Fruit fly (Drosophila melanogaster) whole organism, pupa: ENCODE data around the gene CG17186.

Source experiments
- CG10348 ChIP-seq: fragments of 200-800 bp; sonication (Bioruptor generic); IDR thresholded peaks from 2 replicates; pipeline ENCODE4 v1.3.6; 2022; ENCODE audit warnings: missing biosample characterization, missing genetic modification characterization
- CG12605 ChIP-seq: fragments of 200-800 bp; sonication (Bioruptor generic); IDR thresholded peaks from 2 replicates; pipeline ENCODE4 v1.3.6; 2022; ENCODE audit warnings: missing biosample characterization, missing genetic modification characterization
- CG13204 ChIP-seq: fragments of 200-800 bp; sonication (Bioruptor generic); optimal IDR thresholded peaks from 2 replicates; lab custom pipeline; 2018; ENCODE audit warnings: missing biosample characterization, mild to moderate bottlenecking, missing genetic modification characterization, moderate library complexity
- CG14655 ChIP-seq: fragments of 200-800 bp; sonication (Bioruptor generic); optimal IDR thresholded peaks from 3 replicates; lab custom pipeline; 2017; ENCODE audit warnings: mild to moderate bottlenecking, missing biosample characterization, missing genetic modification reagents, missing genetic modification characterization
- CG15710 ChIP-seq: fragments of 200-800 bp; sonication (Bioruptor generic); optimal IDR thresholded peaks from 2 replicates; lab custom pipeline; 2018; ENCODE audit warnings: missing biosample characterization, mild to moderate bottlenecking, missing genetic modification characterization, moderate library complexity
- CG17806 ChIP-seq: fragments of 200-800 bp; sonication (Bioruptor generic); optimal IDR thresholded peaks from 2 replicates; lab custom pipeline; 2018; ENCODE audit warnings: missing biosample characterization, mild to moderate bottlenecking, missing genetic modification characterization, moderate library complexity
- CG32121 ChIP-seq: fragments of 200-800 bp; sonication (Bioruptor generic); IDR thresholded peaks from 2 replicates; pipeline ENCODE4 v1.3.6; 2022; ENCODE audit warnings: missing biosample characterization, missing genetic modification characterization
- CG34367 ChIP-seq: fragments of 200-800 bp; sonication (Bioruptor generic); optimal IDR thresholded peaks from 2 replicates; lab custom pipeline; 2018; ENCODE audit warnings: missing biosample characterization, mild to moderate bottlenecking, missing genetic modification characterization
- CG4496 ChIP-seq: fragments of 200-800 bp; sonication (Bioruptor generic); IDR thresholded peaks from 3 replicates; pipeline ENCODE4 v1.3.6; 2022; ENCODE audit warnings: missing biosample characterization, missing genetic modification characterization
- CG8159 ChIP-seq: fragments of 200-800 bp; sonication (Bioruptor generic); optimal IDR thresholded peaks from 3 replicates; lab custom pipeline; 2018; ENCODE audit warnings: missing biosample characterization, mild to moderate bottlenecking, missing genetic modification characterization, moderate library complexity
- CG8301 ChIP-seq: fragments of 200-800 bp; sonication (Bioruptor generic); optimal IDR thresholded peaks from 2 replicates; lab custom pipeline; 2018; ENCODE audit warnings: missing biosample characterization, mild to moderate bottlenecking, missing genetic modification characterization
- CG9948 ChIP-seq: fragments of 200-800 bp; sonication (Bioruptor generic); optimal IDR thresholded peaks from 2 replicates; lab custom pipeline; 2018; ENCODE audit warnings: missing biosample characterization, mild to moderate bottlenecking, missing genetic modification characterization, moderate library complexity
- D1 ChIP-seq: fragments of 200-800 bp; sonication (Bioruptor generic); optimal IDR thresholded peaks from 2 replicates; lab custom pipeline; 2018; ENCODE audit warnings: missing biosample characterization, mild to moderate bottlenecking, missing genetic modification characterization, moderate library complexity
- EcR ChIP-seq: fragments of 200-800 bp; sonication (Bioruptor generic); optimal IDR thresholded peaks from 3 replicates; lab custom pipeline; 2019; ENCODE audit warnings: missing biosample characterization, missing genetic modification characterization, mild to moderate bottlenecking, moderate library complexity, missing genetic modification reagents
- Ets98B ChIP-seq: fragments of 200-800 bp; sonication (Bioruptor generic); IDR thresholded peaks from 2 replicates; pipeline ENCODE4 v1.3.6; 2022; ENCODE audit warnings: missing biosample characterization, missing genetic modification characterization
- Pif1A ChIP-seq: fragments of 200-800 bp; sonication (Bioruptor generic); optimal IDR thresholded peaks from 3 replicates; lab custom pipeline; 2016; ENCODE audit warnings: missing biosample characterization, missing genetic modification characterization
- Pif1B ChIP-seq: fragments of 200-800 bp; sonication (Bioruptor generic); optimal IDR thresholded peaks from 3 replicates; lab custom pipeline; 2016; ENCODE audit warnings: missing biosample characterization, missing genetic modification characterization
- Snoo ChIP-seq: fragments of 200-800 bp; sonication (Bioruptor generic); optimal IDR thresholded peaks from 3 replicates; lab custom pipeline; 2017; ENCODE audit warnings: missing biosample characterization, mild to moderate bottlenecking, missing genetic modification characterization, inconsistent platforms
- fd96Ca ChIP-seq: fragments of 200-800 bp; sonication (Bioruptor generic); IDR thresholded peaks from 3 replicates; pipeline ENCODE4 v1.3.6; 2022; ENCODE audit warnings: missing biosample characterization, missing genetic modification characterization
- gl ChIP-seq: fragments of 200-800 bp; sonication (Bioruptor generic); optimal IDR thresholded peaks from 2 replicates; lab custom pipeline; 2018; ENCODE audit warnings: missing biosample characterization, mild to moderate bottlenecking, missing genetic modification characterization
- rn ChIP-seq: fragments of 200-800 bp; sonication (Bioruptor generic); IDR thresholded peaks from 2 replicates; pipeline ENCODE4 v1.3.6; 2022; ENCODE audit warnings: missing biosample characterization, missing genetic modification characterization

CG17186 gene

DNA sequence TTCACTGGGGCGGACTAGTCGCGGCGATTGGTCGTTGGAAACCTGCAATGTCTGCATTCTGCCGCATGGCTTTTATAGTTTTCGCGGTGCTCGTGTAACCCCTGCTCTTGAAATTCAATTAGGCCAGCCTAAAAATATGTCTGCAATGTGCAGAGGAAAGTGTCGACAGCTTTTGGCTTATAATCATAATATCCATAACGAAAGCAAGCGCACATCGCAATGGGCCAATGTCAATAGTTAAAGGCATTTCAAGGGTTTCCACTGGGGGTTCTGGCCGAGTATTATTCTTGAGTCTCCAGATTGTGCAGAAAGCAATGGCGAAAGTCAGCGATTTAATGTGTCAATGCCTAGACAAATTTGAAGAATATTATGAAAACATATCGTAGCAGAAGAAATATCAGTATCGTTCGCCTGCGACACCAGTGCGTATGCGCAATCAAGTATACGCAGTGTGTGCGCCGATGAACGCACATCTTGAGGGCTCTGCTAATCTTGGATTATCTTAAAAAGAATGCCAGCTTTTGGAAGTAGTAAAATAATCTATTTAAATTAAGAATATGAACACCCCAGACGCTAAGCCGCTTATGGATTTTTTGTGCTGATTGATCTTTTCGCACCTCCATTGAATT, 11.0 kb upstream of the CG17186 start, which contains the start of gene ninaE:
TSS of gene ninaE (minus strand) at position 51 of the 629 bp plus-strand sequence.
- no peak for TF ChIP-seq CG12605 (GFP tag; lab: Robert Waterston, UW)
- no peak for TF ChIP-seq D1 (tag; lab: Kevin White, UChicago)
- TF ChIP-seq EcR (GFP tag; lab: Kevin White, UChicago), result no peak
- TF ChIP-seq Ets98B, result no peak
- TF ChIP-seq CG10348, result no peak
- TF ChIP-seq CG13204, result no peak
- no peak for TF ChIP-seq CG32121 (GFP tag; lab: Robert Waterston, UW)
- TF ChIP-seq Pif1B (GFP tag; lab: Kevin White, UChicago), result no peak
- TF ChIP-seq CG17806 (tag; lab: Kevin White, UChicago), result no peak
- no peak for TF ChIP-seq CG8301 (tag; lab: Kevin White, UChicago)
- no peak for TF ChIP-seq CG4496
- no peak for TF ChIP-seq Pif1A

dm6 chr3R:19880431-19880939, 3.2 kb upstream of the CG17186 start:
- TF ChIP-seq CG9948 (no peak), fd96Ca (peak; percentile 51), Pif1A (no peak), Snoo (tag; lab: Kevin White, UChicago) (peak; percentile 33), Pif1B (GFP tag; lab: Kevin White, UChicago) (no peak), CG34367 (no peak), CG32121 (GFP tag; lab: Robert Waterston, UW) (peak; percentile 60; the same call in 1 of the 2 replicates), gl (no peak), Ets98B (peak; percentile 35; the same call in 1 of the 2 replicates), CG10348 (no peak), CG8159 (peak; percentile 22), D1 (tag; lab: Kevin White, UChicago) (no peak), EcR (GFP tag; lab: Kevin White, UChicago) (no peak), CG14655 (GFP tag; lab: Kevin White, UChicago) (no peak), CG12605 (GFP tag; lab: Robert Waterston, UW) (no peak), CG17806 (tag; lab: Kevin White, UChicago) (peak; percentile 16), rn (GFP tag; lab: Robert Waterston, UW) (no peak), CG4496 (peak; percentile 41; the same call in 1 of the 3 replicates), CG13204 (no peak), CG15710 (tag; lab: Kevin White, UChicago) (peak; percentile 24), CG8301 (tag; lab: Kevin White, UChicago) (no peak)

- TF ChIP-seq Pif1B (GFP tag; lab: Kevin White, UChicago) (no peak), CG32121 (GFP tag; lab: Robert Waterston, UW) (no peak), fd96Ca (no peak), CG9948 (no peak)
These were observed 2.2 kb upstream of the CG17186 start, which contains the start of gene Ask1 for dm6 chr3R:19879470-19880052. Gene Ask1, plus strand, starts transcription at chr3R:19879719.

dm6 chr3R:19875118-19875887, 2.0 kb downstream of the CG17186 start, which contains the start of gene Mrp5:
Gene Mrp5, minus strand, starts transcription at chr3R:19875678.
- TF ChIP-seq CG17806 (tag; lab: Kevin White, UChicago), result peak; percentile 19
- peak; percentile 51; the same call in 1 of the 3 replicates for TF ChIP-seq fd96Ca
- peak; percentile 80 for TF ChIP-seq CG4496
- peak; percentile 60 for TF ChIP-seq gl
- TF ChIP-seq CG9948, result no peak
- no peak for TF ChIP-seq D1 (tag; lab: Kevin White, UChicago)
- TF ChIP-seq CG32121 (GFP tag; lab: Robert Waterston, UW), result no peak
- no peak for TF ChIP-seq CG14655 (GFP tag; lab: Kevin White, UChicago)
- no peak for TF ChIP-seq rn (GFP tag; lab: Robert Waterston, UW)
- TF ChIP-seq EcR (GFP tag; lab: Kevin White, UChicago), result peak; percentile 58
- no peak for TF ChIP-seq CG34367
- TF ChIP-seq CG10348, result no peak
- TF ChIP-seq Pif1B (GFP tag; lab: Kevin White, UChicago), result peak; percentile 46
- no peak for TF ChIP-seq CG12605 (GFP tag; lab: Robert Waterston, UW)
- peak; percentile 36 for TF ChIP-seq CG8301 (tag; lab: Kevin White, UChicago)
- peak; percentile 12 for TF ChIP-seq CG15710 (tag; lab: Kevin White, UChicago)
- peak; percentile 23 for TF ChIP-seq Pif1A
- TF ChIP-seq CG13204, result peak; percentile 40
- peak; percentile 36 for TF ChIP-seq CG8159
- TF ChIP-seq Snoo (tag; lab: Kevin White, UChicago), result peak; percentile 21
- no peak for TF ChIP-seq Ets98B
- TF ChIP-seq, all 21 proteins: peak for 12

DNA sequence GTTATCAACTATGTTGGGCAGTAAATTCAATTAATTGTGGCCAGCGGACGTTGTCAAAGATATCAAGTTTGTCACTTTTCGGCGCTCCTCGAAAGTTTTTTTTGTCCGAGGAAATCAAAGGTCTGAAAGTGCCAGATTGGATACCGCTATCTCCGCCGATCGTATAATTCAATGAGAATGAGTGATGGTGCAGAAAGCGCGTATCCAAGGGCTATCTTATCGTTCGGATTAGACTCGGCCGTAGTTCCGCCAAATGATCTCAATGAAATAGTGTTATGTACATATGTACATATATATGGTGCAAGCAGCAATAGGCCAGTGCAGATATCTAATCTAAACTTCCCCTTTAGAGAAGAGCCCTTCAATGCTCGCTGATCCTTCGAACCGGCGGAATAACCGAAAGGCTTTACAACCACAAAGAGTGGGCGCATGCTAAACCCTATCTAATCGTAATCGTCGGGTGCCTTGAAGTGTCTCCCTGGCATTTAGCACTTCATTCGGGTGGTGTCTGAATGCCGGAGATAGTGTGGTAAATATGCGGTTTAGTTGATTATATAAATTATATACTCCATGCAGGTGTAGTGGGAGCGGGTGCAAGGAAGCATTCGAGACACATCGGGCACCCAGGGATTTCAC, 4.1 kb downstream of the CG17186 start:
- TF ChIP-seq CG8301 (tag; lab: Kevin White, UChicago), result no peak
- no peak for TF ChIP-seq Pif1A
- TF ChIP-seq CG15710 (tag; lab: Kevin White, UChicago), result no peak
- TF ChIP-seq EcR (GFP tag; lab: Kevin White, UChicago), result no peak
- TF ChIP-seq gl, result no peak
- TF ChIP-seq CG9948, result no peak
- no peak for TF ChIP-seq CG12605 (GFP tag; lab: Robert Waterston, UW)
- TF ChIP-seq rn (GFP tag; lab: Robert Waterston, UW), result no peak
- TF ChIP-seq D1 (tag; lab: Kevin White, UChicago), result no peak
- no peak for TF ChIP-seq CG17806 (tag; lab: Kevin White, UChicago)
- no peak for TF ChIP-seq CG14655 (GFP tag; lab: Kevin White, UChicago)
- TF ChIP-seq Snoo (tag; lab: Kevin White, UChicago), result no peak
- no peak for TF ChIP-seq Pif1B (GFP tag; lab: Kevin White, UChicago)
